Worm (Caenorhabditis elegans) whole organism, young adult: ENCODE data around the gene daam-1.

ENCODE experiments used
- B0019.2 ChIP-seq: fragments of 200-800 bp; sonication (Bioruptor generic); conservative IDR thresholded peaks from 2 replicates; pipeline ENCODE4 v1.3.6; 2022; ENCODE audit warnings: missing genetic modification reagents, missing genetic modification characterization, missing compliant biosample characterization
- B0261.1 ChIP-seq: sonication (generic microtip); optimal IDR thresholded peaks from 2 replicates; lab custom pipeline; 2016; ENCODE audit warnings: mild to moderate bottlenecking, missing genetic modification characterization, moderate library complexity, missing compliant biosample characterization
- C06A6.2 ChIP-seq: fragments of 200-800 bp; sonication (Bioruptor generic); conservative IDR thresholded peaks from 2 replicates; pipeline ENCODE4 v1.3.6; 2022; ENCODE audit warnings: missing genetic modification characterization, missing compliant biosample characterization
- C17E4.6 ChIP-seq: fragments of 200-800 bp; sonication (Bioruptor generic); IDR thresholded peaks from 2 replicates; pipeline ENCODE4 v1.3.6; 2022; ENCODE audit warnings: missing genetic modification reagents, missing genetic modification characterization, missing compliant biosample characterization
- F10E7.11 ChIP-seq: sonication (generic microtip); optimal IDR thresholded peaks from 2 replicates; lab custom pipeline; 2017; ENCODE audit warnings: mild to moderate bottlenecking, missing genetic modification characterization, moderate library complexity, missing compliant biosample characterization
- F23B12.7 ChIP-seq: sonication (generic microtip); optimal IDR thresholded peaks from 2 replicates; lab custom pipeline; 2017; ENCODE audit warnings: missing genetic modification characterization, mild to moderate bottlenecking, missing compliant biosample characterization, antibody characterized with exemption, moderate library complexity; ENCODE audit not compliant: insufficient read depth
- F33H1.4 ChIP-seq: fragments of 200-800 bp; sonication (Bioruptor generic); IDR thresholded peaks from 2 replicates; pipeline ENCODE4 v1.3.6; 2022; ENCODE audit warnings: missing genetic modification reagents, missing genetic modification characterization, missing compliant biosample characterization
- F49E8.2 ChIP-seq: sonication (generic microtip); optimal IDR thresholded peaks from 3 replicates; lab custom pipeline; 2017; ENCODE audit warnings: missing genetic modification characterization, mild to moderate bottlenecking, missing compliant biosample characterization, antibody characterized with exemption, moderate library complexity; ENCODE audit not compliant: insufficient read depth
- K12H6.12 ChIP-seq: fragments of 200-800 bp; sonication (Bioruptor generic); optimal IDR thresholded peaks from 2 replicates; lab custom pipeline; 2018; ENCODE audit warnings: mild to moderate bottlenecking, missing genetic modification characterization, missing compliant biosample characterization
- Y53G8AR.9 ChIP-seq: fragments of 200-800 bp; sonication (Bioruptor generic); conservative IDR thresholded peaks from 2 replicates; pipeline ENCODE4 v1.3.6; 2022; ENCODE audit warnings: missing genetic modification reagents, missing genetic modification characterization, missing compliant biosample characterization
- Y56A3A.18 ChIP-seq: fragments of 200-800 bp; sonication (Bioruptor generic); IDR thresholded peaks from 2 replicates; pipeline ENCODE4 v1.3.6; 2022; ENCODE audit warnings: missing genetic modification reagents, missing genetic modification characterization, missing compliant biosample characterization
- Y67H2A.10 ChIP-seq: fragments of 200-800 bp; sonication (Bioruptor generic); conservative IDR thresholded peaks from 2 replicates; pipeline ENCODE4 v1.3.6; 2022; ENCODE audit warnings: missing genetic modification reagents, missing genetic modification characterization, missing compliant biosample characterization
- akir-1 ChIP-seq: fragments of 200-800 bp; sonication (Bioruptor generic); optimal IDR thresholded peaks from 2 replicates; lab custom pipeline; 2018; ENCODE audit warnings: mild to moderate bottlenecking, missing genetic modification characterization, moderate library complexity, missing compliant biosample characterization
- attf-3 ChIP-seq: fragments of 200-800 bp; sonication (Bioruptor generic); conservative IDR thresholded peaks from 2 replicates; pipeline ENCODE4 v1.3.6; 2022; ENCODE audit warnings: missing genetic modification reagents, missing genetic modification characterization, missing compliant biosample characterization
- bed-2 ChIP-seq: fragments of 200-800 bp; sonication (Bioruptor generic); IDR thresholded peaks from 2 replicates; pipeline ENCODE4 v1.3.6; 2022; ENCODE audit warnings: missing genetic modification reagents, missing genetic modification characterization, missing compliant biosample characterization
- ccch-3 ChIP-seq: fragments of 200-800 bp; sonication (Bioruptor generic); optimal IDR thresholded peaks from 2 replicates; lab custom pipeline; 2018; ENCODE audit warnings: mild to moderate bottlenecking, missing genetic modification characterization, missing compliant biosample characterization
- ceh-27 ChIP-seq: fragments of 200-800 bp; sonication (Bioruptor generic); optimal IDR thresholded peaks from 2 replicates; lab custom pipeline; 2018; ENCODE audit warnings: mild to moderate bottlenecking, missing genetic modification characterization, moderate library complexity, missing compliant biosample characterization
- ceh-40 ChIP-seq: fragments of 200-800 bp; sonication (Bioruptor generic); IDR thresholded peaks from 2 replicates; pipeline ENCODE4 v1.3.6; 2022; ENCODE audit warnings: missing genetic modification characterization, missing compliant biosample characterization
- chd-7 ChIP-seq: sonication (generic microtip); optimal IDR thresholded peaks from 2 replicates; lab custom pipeline; 2016; ENCODE audit warnings: mild to moderate bottlenecking, missing genetic modification characterization, moderate library complexity, missing compliant biosample characterization
- dpff-1 ChIP-seq: sonication (generic microtip); optimal IDR thresholded peaks from 2 replicates; lab custom pipeline; 2017; ENCODE audit warnings: mild to moderate bottlenecking, missing genetic modification characterization, missing compliant biosample characterization
- ekl-4 ChIP-seq: fragments of 200-800 bp; sonication (Bioruptor generic); IDR thresholded peaks from 2 replicates; pipeline ENCODE4 v1.3.6; 2022; ENCODE audit warnings: missing genetic modification reagents, missing genetic modification characterization, missing compliant biosample characterization
- him-1 ChIP-seq: sonication (generic microtip); optimal IDR thresholded peaks from 2 replicates; lab custom pipeline; 2016; ENCODE audit warnings: missing genotype, missing genetic modification reagents, missing genetic modification characterization, missing compliant biosample characterization
- hlh-12 ChIP-seq: sonication (generic microtip); optimal IDR thresholded peaks from 2 replicates; lab custom pipeline; 2016; ENCODE audit warnings: missing genetic modification characterization, missing compliant biosample characterization
- hmg-1.2 ChIP-seq: fragments of 200-800 bp; sonication (Bioruptor generic); IDR thresholded peaks from 2 replicates; pipeline ENCODE4 v1.3.6; 2022; ENCODE audit warnings: missing genetic modification reagents, missing genetic modification characterization, missing compliant biosample characterization
- lin-40 ChIP-seq: sonication (generic microtip); optimal IDR thresholded peaks from 2 replicates; lab custom pipeline; 2016; ENCODE audit warnings: missing genetic modification characterization, mild to moderate bottlenecking, missing compliant biosample characterization, missing genotype, missing genetic modification reagents
- lsy-27 ChIP-seq: sonication (generic microtip); optimal IDR thresholded peaks from 2 replicates; lab custom pipeline; 2017; ENCODE audit warnings: missing genetic modification characterization, mild to moderate bottlenecking, missing compliant biosample characterization, antibody characterized with exemption, missing genotype, borderline replicate concordance; ENCODE audit not compliant: insufficient read depth
- madf-3 ChIP-seq: fragments of 200-800 bp; sonication (Bioruptor generic); IDR thresholded peaks from 2 replicates; pipeline ENCODE4 v1.3.6; 2022; ENCODE audit warnings: missing genetic modification reagents, missing genetic modification characterization, missing compliant biosample characterization
- madf-6 ChIP-seq: fragments of 200-800 bp; sonication (Bioruptor generic); IDR thresholded peaks from 2 replicates; pipeline ENCODE4 v1.3.6; 2022; ENCODE audit warnings: missing genetic modification reagents, missing genetic modification characterization, missing compliant biosample characterization
- mxl-1 ChIP-seq: sonication (generic microtip); optimal IDR thresholded peaks from 2 replicates; lab custom pipeline; 2016; ENCODE audit warnings: missing genetic modification characterization, missing compliant biosample characterization
- nfya-2 ChIP-seq: fragments of 200-800 bp; sonication (Bioruptor generic); IDR thresholded peaks from 2 replicates; pipeline ENCODE4 v1.3.6; 2022; ENCODE audit warnings: missing genetic modification reagents, missing genetic modification characterization, missing compliant biosample characterization
- nhr-27 ChIP-seq: fragments of 200-800 bp; sonication (Bioruptor generic); optimal IDR thresholded peaks from 2 replicates; lab custom pipeline; 2018; ENCODE audit warnings: mild to moderate bottlenecking, missing genetic modification characterization, moderate library complexity, missing compliant biosample characterization
- rcor-1 ChIP-seq: fragments of 200-800 bp; sonication (Bioruptor generic); IDR thresholded peaks from 2 replicates; pipeline ENCODE4 v1.3.6; 2022; ENCODE audit warnings: missing genetic modification reagents, missing genetic modification characterization, missing compliant biosample characterization
- rec-8 ChIP-seq, 2 experiments: sonication (generic microtip); optimal IDR thresholded peaks; 2 replicates each; lab custom pipeline; 2016; ENCODE audit warnings: mild to moderate bottlenecking in 2 of 2, missing genetic modification characterization in 2 of 2, missing genetic modification reagents in 2 of 2, missing genotype in 2 of 2, missing biosample characterization in 1 of 2, missing compliant biosample characterization in 1 of 2, moderate library complexity in 1 of 2
- rpc-1 ChIP-seq, 2 experiments: fragments of 150-350 bp in 1 of 2; sonication (generic microtip) in 1 of 2; optimal IDR thresholded peaks; 2 replicates each; lab custom pipeline; 2014 to 2018; ENCODE audit warnings: missing biosample characterization in 1 of 2, missing genetic modification characterization in 1 of 2, missing genetic modification reagents in 1 of 2, missing genotype in 1 of 2
- sdz-38 ChIP-seq: sonication (generic microtip); optimal IDR thresholded peaks from 2 replicates; lab custom pipeline; 2016; ENCODE audit warnings: missing genotype, missing genetic modification characterization, missing compliant biosample characterization
- sea-2 ChIP-seq: fragments of 200-800 bp; sonication (Bioruptor generic); IDR thresholded peaks from 2 replicates; pipeline ENCODE4 v1.3.6; 2022; ENCODE audit warnings: missing genetic modification characterization, missing compliant biosample characterization
- snpc-1.3 ChIP-seq: sonication (generic microtip); optimal IDR thresholded peaks from 2 replicates; lab custom pipeline; 2017; ENCODE audit warnings: missing genetic modification characterization, mild to moderate bottlenecking, missing compliant biosample characterization, antibody characterized with exemption, moderate library complexity, missing genotype, missing genetic modification reagents; ENCODE audit not compliant: insufficient read depth
- somi-1 ChIP-seq: fragments of 200-800 bp; sonication (Bioruptor generic); optimal IDR thresholded peaks from 2 replicates; lab custom pipeline; 2018; ENCODE audit warnings: mild to moderate bottlenecking, missing genetic modification characterization, missing compliant biosample characterization
- sptf-2 ChIP-seq: fragments of 200-800 bp; sonication (Bioruptor generic); optimal IDR thresholded peaks from 2 replicates; lab custom pipeline; 2018; ENCODE audit warnings: mild to moderate bottlenecking, missing genetic modification characterization, missing compliant biosample characterization
- unc-130 ChIP-seq: sonication (generic microtip); optimal IDR thresholded peaks from 2 replicates; lab custom pipeline; 2016; ENCODE audit warnings: missing genetic modification reagents, missing genetic modification characterization, missing compliant biosample characterization
- unc-62 ChIP-seq: fragments of 150-350 bp; optimal IDR thresholded peaks from 2 replicates; lab custom pipeline; 2014; ENCODE audit warnings: missing biosample characterization, missing genetic modification reagents, missing genetic modification characterization
- xnd-1 ChIP-seq: sonication (generic microtip); optimal IDR thresholded peaks from 2 replicates; lab custom pipeline; 2016; ENCODE audit warnings: missing genotype, missing genetic modification reagents, missing genetic modification characterization, missing compliant biosample characterization
- zfh-2 ChIP-seq: fragments of 200-800 bp; sonication (Bioruptor generic); conservative IDR thresholded peaks from 2 replicates; pipeline ENCODE4 v1.3.6; 2022; ENCODE audit warnings: missing genetic modification reagents, missing genetic modification characterization, missing compliant biosample characterization
- zim-3 ChIP-seq: sonication (generic microtip); optimal IDR thresholded peaks from 2 replicates; lab custom pipeline; 2017; ENCODE audit warnings: mild to moderate bottlenecking, missing genetic modification characterization, moderate library complexity, missing compliant biosample characterization
- ztf-18 ChIP-seq: sonication (generic microtip); optimal IDR thresholded peaks from 2 replicates; lab custom pipeline; 2016; ENCODE audit warnings: missing genotype, mild to moderate bottlenecking, missing genetic modification characterization, missing compliant biosample characterization
- ztf-26 ChIP-seq: sonication (generic microtip); optimal IDR thresholded peaks from 2 replicates; lab custom pipeline; 2017; ENCODE audit warnings: missing genetic modification characterization, missing compliant biosample characterization
- ztf-6 ChIP-seq: fragments of 200-800 bp; sonication (Bioruptor generic); IDR thresholded peaks from 2 replicates; pipeline ENCODE4 v1.3.6; 2022; ENCODE audit warnings: missing genetic modification reagents, missing genetic modification characterization, missing compliant biosample characterization

Gene daam-1

ce11 chrV:53286-53685 lies 30.3 kb downstream of the daam-1 start (continued):
- TF ChIP-seq B0019.2 (GFP tag; lab: Robert Waterston, UW) (no peak), Y56A3A.18 (GFP tag; lab: Robert Waterston, UW) (peak; percentile 96), zim-3 (peak; percentile 96), somi-1 (GFP tag; lab: Kevin White, UChicago) (peak; percentile 39), zfh-2 (GFP tag; lab: Robert Waterston, UW) (no peak), unc-62 (GFP tag; lab: Kevin White, UChicago) (no peak), dpff-1 (tag; lab: Kevin White, UChicago) (no peak), chd-7 (peak; percentile 80), ceh-27 (peak; percentile 69), xnd-1 (tag; lab: Kevin White, UChicago) (no peak), F23B12.7 (tag; lab: Kevin White, UChicago) (peak; percentile 57), snpc-1.3 (peak; percentile 85), hmg-1.2 (GFP tag; lab: Robert Waterston, UW) (peak; percentile 81), Y67H2A.10 (GFP tag; lab: Robert Waterston, UW) (no peak), F10E7.11 (tag; lab: Kevin White, UChicago) (peak; percentile 24), lin-40 (tag; lab: Kevin White, UChicago) (no peak), C06A6.2 (no peak), him-1 (tag; lab: Kevin White, UChicago) (peak; percentile 52), C17E4.6 (GFP tag; lab: Robert Waterston, UW) (0 out of 2 replicates have a peak, but pooled peaks have one; percentile 40), madf-3 (GFP tag; lab: Robert Waterston, UW) (no peak), attf-3 (GFP tag; lab: Robert Waterston, UW) (no peak; the same call in 1 of the 2 replicates), madf-6 (no peak; the same call in none of the 2 replicates), ccch-3 (GFP tag; lab: Kevin White, UChicago) (no peak), ceh-40 (GFP tag; lab: Robert Waterston, UW) (peak; percentile 84), rcor-1 (GFP tag; lab: Robert Waterston, UW) (no peak), mxl-1 (peak; percentile 54), unc-130 (peak; percentile 41), nfya-2 (GFP tag; lab: Robert Waterston, UW) (no peak), ztf-18 (tag; lab: Kevin White, UChicago) (peak; percentile 71), Y53G8AR.9 (GFP tag; lab: Robert Waterston, UW) (no peak; the same call in 1 of the 2 replicates), hlh-12 (tag; lab: Kevin White, UChicago) (no peak), rpc-1 (optimal IDR thresholded peaks at IDR 0.05; lab: Kevin White, UChicago) (peak; percentile 96), rpc-1 (tag; optimal IDR thresholded peaks at IDR 0.05; lab: Kevin White, UChicago) (peak; percentile 97), B0261.1 (tag; lab: Kevin White, UChicago) (peak; percentile 95), akir-1 (GFP tag; lab: Kevin White, UChicago) (peak; percentile 53), sdz-38 (tag; lab: Kevin White, UChicago) (no peak), ztf-26 (tag; lab: Kevin White, UChicago) (peak; percentile 33), K12H6.12 (tag; lab: Kevin White, UChicago) (peak; percentile 57), nhr-27 (peak; percentile 32), F49E8.2 (tag; lab: Kevin White, UChicago) (no peak), rec-8 (tag; optimal IDR thresholded peaks at IDR 0.05; lab: Kevin White, UChicago) (peak; percentile 44 to 58), ztf-6 (GFP tag; lab: Robert Waterston, UW) (peak; percentile 53; the same call in 1 of the 2 replicates), lsy-27 (tag; lab: Kevin White, UChicago) (peak; percentile 84), ekl-4 (no peak), F33H1.4 (0 out of 2 replicates have a peak, but pooled peaks have one; percentile 11), sea-2 (GFP tag; lab: Robert Waterston, UW) (no peak), sptf-2 (GFP tag; lab: Kevin White, UChicago) (peak; percentile 64), bed-2 (GFP tag; lab: Robert Waterston, UW) (0 out of 2 replicates have a peak, but pooled peaks have one; percentile 21)
